Worm (Caenorhabditis elegans) whole organism, young adult: ENCODE data around the gene aakg-5.
A peak's percentile ranks its signal among the peaks of the same experiment; 100 is the strongest.

ENCODE experiments used
- B0035.1 ChIP-seq: sonication (generic microtip); optimal IDR thresholded peaks from 2 replicates; lab custom pipeline; 2016; ENCODE audit warnings: missing genetic modification characterization, mild to moderate bottlenecking, missing compliant biosample characterization, missing genotype, missing genetic modification reagents
- B0336.3 ChIP-seq: fragments of 200-800 bp; sonication (Bioruptor generic); IDR thresholded peaks from 2 replicates; pipeline ENCODE4 v1.3.6; 2022; ENCODE audit warnings: missing genetic modification characterization, missing compliant biosample characterization
- C17E4.6 ChIP-seq: fragments of 200-800 bp; sonication (Bioruptor generic); IDR thresholded peaks from 2 replicates; pipeline ENCODE4 v1.3.6; 2022; ENCODE audit warnings: missing genetic modification reagents, missing genetic modification characterization, missing compliant biosample characterization
- D2030.7 ChIP-seq: fragments of 200-800 bp; sonication (Bioruptor generic); IDR thresholded peaks from 2 replicates; pipeline ENCODE4 v1.3.6; 2022; ENCODE audit warnings: missing genetic modification reagents, missing genetic modification characterization, missing compliant biosample characterization
- F22D6.2 ChIP-seq: sonication (generic microtip); optimal IDR thresholded peaks from 2 replicates; lab custom pipeline; 2016; ENCODE audit warnings: mild to moderate bottlenecking, missing genetic modification characterization, missing compliant biosample characterization
- F33H1.4 ChIP-seq: fragments of 200-800 bp; sonication (Bioruptor generic); IDR thresholded peaks from 2 replicates; pipeline ENCODE4 v1.3.6; 2022; ENCODE audit warnings: missing genetic modification reagents, missing genetic modification characterization, missing compliant biosample characterization
- F37B4.10 ChIP-seq: fragments of 200-800 bp; sonication (Bioruptor generic); IDR thresholded peaks from 2 replicates; pipeline ENCODE4 v1.3.6; 2022; ENCODE audit warnings: missing genetic modification characterization, missing compliant biosample characterization
- F52B5.7 ChIP-seq: sonication (generic microtip); optimal IDR thresholded peaks from 2 replicates; lab custom pipeline; 2016; ENCODE audit warnings: mild to moderate bottlenecking, missing genetic modification characterization, missing compliant biosample characterization
- F55B11.4 ChIP-seq: sonication (generic microtip); optimal IDR thresholded peaks from 2 replicates; lab custom pipeline; 2016; ENCODE audit warnings: missing compliant biosample characterization, missing genetic modification characterization, borderline replicate concordance; ENCODE audit not compliant: insufficient read depth
- F57C9.4 ChIP-seq: sonication (generic microtip); optimal IDR thresholded peaks from 2 replicates; lab custom pipeline; 2017; ENCODE audit warnings: mild to moderate bottlenecking, missing genetic modification characterization, missing compliant biosample characterization
- K12H6.12 ChIP-seq: fragments of 200-800 bp; sonication (Bioruptor generic); optimal IDR thresholded peaks from 2 replicates; lab custom pipeline; 2018; ENCODE audit warnings: mild to moderate bottlenecking, missing genetic modification characterization, missing compliant biosample characterization
- T26A5.8 ChIP-seq: sonication (generic microtip); optimal IDR thresholded peaks from 2 replicates; lab custom pipeline; 2016; ENCODE audit warnings: missing genetic modification characterization, missing compliant biosample characterization
- Y56A3A.18 ChIP-seq: fragments of 200-800 bp; sonication (Bioruptor generic); IDR thresholded peaks from 2 replicates; pipeline ENCODE4 v1.3.6; 2022; ENCODE audit warnings: missing genetic modification reagents, missing genetic modification characterization, missing compliant biosample characterization
- Y79H2A.3 ChIP-seq: fragments of 200-800 bp; sonication (Bioruptor generic); conservative IDR thresholded peaks from 2 replicates; pipeline ENCODE4 v1.3.6; 2022; ENCODE audit warnings: missing genetic modification reagents, missing genetic modification characterization, missing compliant biosample characterization
- ZK185.1 ChIP-seq: sonication (generic microtip); optimal IDR thresholded peaks from 2 replicates; lab custom pipeline; 2016; ENCODE audit warnings: mild to moderate bottlenecking, missing genetic modification characterization, missing compliant biosample characterization; ENCODE audit not compliant: poor library complexity, severe bottlenecking
- akir-1 ChIP-seq: fragments of 200-800 bp; sonication (Bioruptor generic); optimal IDR thresholded peaks from 2 replicates; lab custom pipeline; 2018; ENCODE audit warnings: mild to moderate bottlenecking, missing genetic modification characterization, moderate library complexity, missing compliant biosample characterization
- ama-1 ChIP-seq, 3 experiments: fragments of 150-350 bp in 1 of 3; sonication (generic microtip) in 2 of 3; optimal IDR thresholded peaks; 2 replicates each; lab custom pipeline; 2014 to 2018; ENCODE audit warnings: missing biosample characterization in 2 of 3, missing genetic modification characterization in 2 of 3, missing genetic modification reagents in 2 of 3
- aptf-3 ChIP-seq: fragments of 200-800 bp; sonication (Bioruptor generic); IDR thresholded peaks from 2 replicates; pipeline ENCODE4 v1.3.6; 2022; ENCODE audit warnings: missing genetic modification characterization, missing compliant biosample characterization
- athp-1 ChIP-seq: sonication (generic microtip); optimal IDR thresholded peaks from 2 replicates; lab custom pipeline; 2017; ENCODE audit warnings: mild to moderate bottlenecking, missing genetic modification characterization, missing compliant biosample characterization
- attf-6 ChIP-seq: fragments of 200-800 bp; sonication (Bioruptor generic); IDR thresholded peaks from 2 replicates; pipeline ENCODE4 v1.3.6; 2022; ENCODE audit warnings: missing genetic modification reagents, missing genetic modification characterization, missing compliant biosample characterization
- ccch-3 ChIP-seq: fragments of 200-800 bp; sonication (Bioruptor generic); optimal IDR thresholded peaks from 2 replicates; lab custom pipeline; 2018; ENCODE audit warnings: mild to moderate bottlenecking, missing genetic modification characterization, missing compliant biosample characterization
- cebp-2 ChIP-seq: fragments of 200-800 bp; sonication (Bioruptor generic); IDR thresholded peaks from 2 replicates; pipeline ENCODE4 v1.3.6; 2022; ENCODE audit warnings: missing genetic modification characterization, missing compliant biosample characterization
- ceh-27 ChIP-seq: fragments of 200-800 bp; sonication (Bioruptor generic); optimal IDR thresholded peaks from 2 replicates; lab custom pipeline; 2018; ENCODE audit warnings: mild to moderate bottlenecking, missing genetic modification characterization, moderate library complexity, missing compliant biosample characterization
- ceh-40 ChIP-seq: fragments of 200-800 bp; sonication (Bioruptor generic); IDR thresholded peaks from 2 replicates; pipeline ENCODE4 v1.3.6; 2022; ENCODE audit warnings: missing genetic modification characterization, missing compliant biosample characterization
- ceh-58 ChIP-seq: fragments of 200-800 bp; sonication (Bioruptor generic); IDR thresholded peaks from 2 replicates; pipeline ENCODE4 v1.3.6; 2022; ENCODE audit warnings: missing genetic modification characterization, missing compliant biosample characterization
- dox-1 ChIP-seq: fragments of 200-800 bp; sonication (Bioruptor generic); IDR thresholded peaks from 2 replicates; pipeline ENCODE4 v1.3.6; 2022; ENCODE audit warnings: missing genetic modification reagents, missing genetic modification characterization, missing compliant biosample characterization
- dpl-1 ChIP-seq: fragments of 150-350 bp; optimal IDR thresholded peaks from 2 replicates; lab custom pipeline; 2014; ENCODE audit warnings: missing biosample characterization, missing genetic modification reagents, missing genetic modification characterization
- egl-44 ChIP-seq: fragments of 200-800 bp; sonication (Bioruptor generic); IDR thresholded peaks from 2 replicates; pipeline ENCODE4 v1.3.6; 2022; ENCODE audit warnings: missing genetic modification reagents, missing genetic modification characterization, missing compliant biosample characterization
- fkh-3 ChIP-seq: sonication (generic microtip); optimal IDR thresholded peaks from 2 replicates; lab custom pipeline; 2016; ENCODE audit warnings: mild to moderate bottlenecking, missing genetic modification characterization, missing compliant biosample characterization
- gei-17 ChIP-seq: fragments of 200-800 bp; sonication (Bioruptor generic); optimal IDR thresholded peaks from 2 replicates; lab custom pipeline; 2018; ENCODE audit warnings: mild to moderate bottlenecking, missing genetic modification characterization, missing compliant biosample characterization
- hrde-1 ChIP-seq: sonication (generic microtip); optimal IDR thresholded peaks from 2 replicates; lab custom pipeline; 2016; ENCODE audit warnings: missing genetic modification characterization, mild to moderate bottlenecking, missing compliant biosample characterization, moderate library complexity, missing genotype, missing genetic modification reagents, borderline replicate concordance
- lag-1 ChIP-seq: fragments of 200-800 bp; sonication (Bioruptor generic); IDR thresholded peaks from 2 replicates; pipeline ENCODE4 v1.3.6; 2022; ENCODE audit warnings: missing genetic modification reagents, missing genetic modification characterization, missing compliant biosample characterization
- lin-26 ChIP-seq: fragments of 200-800 bp; sonication (Bioruptor generic); IDR thresholded peaks from 2 replicates; pipeline ENCODE4 v1.3.6; 2022; ENCODE audit warnings: missing genetic modification reagents, missing genetic modification characterization, missing compliant biosample characterization
- lin-35 ChIP-seq, 3 experiments: fragments of 150-350 bp in 2 of 3; sonication (generic microtip) in 1 of 3; optimal IDR thresholded peaks; 2 replicates each; lab custom pipeline; 2014 to 2018; ENCODE audit warnings: missing biosample characterization in 3 of 3, missing genetic modification characterization in 3 of 3, missing genetic modification reagents in 3 of 3
- lin-54 ChIP-seq: fragments of 200-800 bp; sonication (Bioruptor generic); optimal IDR thresholded peaks from 2 replicates; lab custom pipeline; 2018; ENCODE audit warnings: mild to moderate bottlenecking, missing genetic modification characterization, missing compliant biosample characterization
- lsy-27 ChIP-seq: sonication (generic microtip); optimal IDR thresholded peaks from 2 replicates; lab custom pipeline; 2017; ENCODE audit warnings: missing genetic modification characterization, mild to moderate bottlenecking, missing compliant biosample characterization, antibody characterized with exemption, missing genotype, borderline replicate concordance; ENCODE audit not compliant: insufficient read depth
- mes-4 ChIP-seq: sonication (generic microtip); optimal IDR thresholded peaks from 2 replicates; lab custom pipeline; 2016; ENCODE audit warnings: missing genotype, missing genetic modification characterization, missing compliant biosample characterization
- nfya-2 ChIP-seq: fragments of 200-800 bp; sonication (Bioruptor generic); IDR thresholded peaks from 2 replicates; pipeline ENCODE4 v1.3.6; 2022; ENCODE audit warnings: missing genetic modification reagents, missing genetic modification characterization, missing compliant biosample characterization
- nhr-27 ChIP-seq: fragments of 200-800 bp; sonication (Bioruptor generic); optimal IDR thresholded peaks from 2 replicates; lab custom pipeline; 2018; ENCODE audit warnings: mild to moderate bottlenecking, missing genetic modification characterization, moderate library complexity, missing compliant biosample characterization
- nhr-90 ChIP-seq: sonication (generic microtip); optimal IDR thresholded peaks from 2 replicates; lab custom pipeline; 2016; ENCODE audit warnings: missing genotype, mild to moderate bottlenecking, missing genetic modification characterization, missing compliant biosample characterization
- pha-4 ChIP-seq: fragments of 150-350 bp; sonication (generic microtip); optimal IDR thresholded peaks from 2 replicates; lab custom pipeline; 2014; ENCODE audit warnings: missing biosample characterization, missing genetic modification reagents, missing genetic modification characterization
- rec-8 ChIP-seq, 2 experiments: sonication (generic microtip); optimal IDR thresholded peaks; 2 replicates each; lab custom pipeline; 2016; ENCODE audit warnings: mild to moderate bottlenecking in 2 of 2, missing genetic modification characterization in 2 of 2, missing genetic modification reagents in 2 of 2, missing genotype in 2 of 2, missing biosample characterization in 1 of 2, missing compliant biosample characterization in 1 of 2, moderate library complexity in 1 of 2
- sdz-38 ChIP-seq: sonication (generic microtip); optimal IDR thresholded peaks from 2 replicates; lab custom pipeline; 2016; ENCODE audit warnings: missing genotype, missing genetic modification characterization, missing compliant biosample characterization
- snpc-1.1 ChIP-seq: sonication (generic microtip); optimal IDR thresholded peaks from 2 replicates; lab custom pipeline; 2017; ENCODE audit warnings: missing genetic modification characterization, mild to moderate bottlenecking, missing compliant biosample characterization, antibody characterized with exemption, moderate library complexity, missing genotype, missing genetic modification reagents; ENCODE audit not compliant: insufficient read depth
- sptf-2 ChIP-seq: fragments of 200-800 bp; sonication (Bioruptor generic); optimal IDR thresholded peaks from 2 replicates; lab custom pipeline; 2018; ENCODE audit warnings: mild to moderate bottlenecking, missing genetic modification characterization, missing compliant biosample characterization
- unc-130 ChIP-seq: sonication (generic microtip); optimal IDR thresholded peaks from 2 replicates; lab custom pipeline; 2016; ENCODE audit warnings: missing genetic modification reagents, missing genetic modification characterization, missing compliant biosample characterization
- xnd-1 ChIP-seq: sonication (generic microtip); optimal IDR thresholded peaks from 2 replicates; lab custom pipeline; 2016; ENCODE audit warnings: missing genotype, missing genetic modification reagents, missing genetic modification characterization, missing compliant biosample characterization
- zfh-2 ChIP-seq: fragments of 200-800 bp; sonication (Bioruptor generic); conservative IDR thresholded peaks from 2 replicates; pipeline ENCODE4 v1.3.6; 2022; ENCODE audit warnings: missing genetic modification reagents, missing genetic modification characterization, missing compliant biosample characterization

aakg-5 gene

ce11 chrII:9940430-9940829 is 34.5 kb downstream of the aakg-5 start, which contains the start of gene ufd-3 (continued):
- no peak for TF ChIP-seq ceh-58
- TF ChIP-seq hrde-1 (tag; lab: Kevin White, UChicago): peak; percentile 15
- no peak for TF ChIP-seq sdz-38
- TF ChIP-seq F37B4.10 (GFP tag; lab: Robert Waterston, UW): no peak
- 0 out of 2 replicates have a peak, but pooled peaks have one; percentile 36 for TF ChIP-seq C17E4.6
- TF ChIP-seq unc-130 (GFP tag; lab: Kevin White, UChicago): peak; percentile 90
- TF ChIP-seq cebp-2 (GFP tag; lab: Robert Waterston, UW): no peak
- 0 out of 2 replicates have a peak, but pooled peaks have one; percentile 45 for TF ChIP-seq nfya-2 (GFP tag; lab: Robert Waterston, UW)
- no peak for TF ChIP-seq T26A5.8
- TF ChIP-seq attf-6 (GFP tag; lab: Robert Waterston, UW): 0 out of 2 replicates have a peak, but pooled peaks have one; percentile 22
- no peak for TF ChIP-seq nhr-90 (tag; lab: Kevin White, UChicago)
- TF ChIP-seq lin-26 (GFP tag; lab: Robert Waterston, UW): no peak
- 0 out of 2 replicates have a peak, but pooled peaks have one; percentile 9 for TF ChIP-seq Y79H2A.3 (GFP tag; lab: Robert Waterston, UW)
- TF ChIP-seq F57C9.4 (tag; lab: Kevin White, UChicago): peak; percentile 55
- TF ChIP-seq rec-8 (tag; optimal IDR thresholded peaks at IDR 0.05; lab: Kevin White, UChicago): peak; percentile 43 to 73
- TF ChIP-seq K12H6.12 (tag; lab: Kevin White, UChicago): peak; percentile 72
- no peak for TF ChIP-seq sptf-2 (GFP tag; lab: Kevin White, UChicago)
- no peak for TF ChIP-seq ama-1 (optimal IDR thresholded peaks at IDR 0.05; lab: Kevin White, UChicago)
- TF ChIP-seq ama-1 (GFP tag; optimal IDR thresholded peaks at IDR 0.05; lab: Kevin White, UChicago): no peak
- TF ChIP-seq fkh-3 (tag; lab: Kevin White, UChicago): no peak
- no peak for TF ChIP-seq aptf-3 (GFP tag; lab: Robert Waterston, UW)
- peak; percentile 40 to 96 (median 44) for TF ChIP-seq lin-35 (GFP tag; optimal IDR thresholded peaks at IDR 0.05; lab: Kevin White, UChicago)
- peak; percentile 53 for TF ChIP-seq xnd-1 (tag; lab: Kevin White, UChicago)
- peak; percentile 72 for TF ChIP-seq ccch-3
- TF ChIP-seq B0035.1 (tag; lab: Kevin White, UChicago): peak; percentile 58
- TF ChIP-seq F52B5.7 (tag; lab: Kevin White, UChicago): no peak
- TF ChIP-seq F33H1.4 (GFP tag; lab: Robert Waterston, UW): peak; percentile 43; the same call in 1 of the 2 replicates
- peak; percentile 72 for TF ChIP-seq dox-1
- TF ChIP-seq snpc-1.1 (tag; lab: Kevin White, UChicago): no peak
- peak; percentile 64 for TF ChIP-seq athp-1 (tag; lab: Kevin White, UChicago)
- no peak for TF ChIP-seq Y56A3A.18 (GFP tag; lab: Robert Waterston, UW)

DNA sequence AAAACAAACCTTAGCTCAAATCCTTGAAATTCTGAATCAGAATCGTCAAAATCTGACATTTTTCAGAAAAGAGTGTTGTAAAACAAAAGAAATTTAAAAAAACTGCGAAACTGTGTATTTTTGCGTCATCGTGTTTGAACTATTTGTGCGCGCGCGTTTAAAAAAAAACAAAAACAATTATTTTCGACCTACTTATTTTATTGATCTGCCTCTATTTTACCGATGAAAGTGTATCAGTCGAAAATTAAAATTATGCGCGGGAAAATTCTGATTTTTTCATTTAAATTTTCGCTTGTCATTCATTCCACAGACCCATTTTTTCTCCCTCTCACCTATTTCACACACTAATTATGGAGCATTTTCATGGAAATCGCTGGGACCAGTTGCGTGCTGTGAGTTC is 36.0 kb downstream of the aakg-5 start, which contains the start of the genes C05C10.7 and C05C10.5:
Gene C05C10.7, minus strand, starts transcription at position 95 of the 400 bp plus-strand sequence.
Gene C05C10.5, plus strand, starts transcription at position 164 of the 400 bp plus-strand sequence.
- TF ChIP-seq ceh-27: no peak
- TF ChIP-seq ceh-40 (GFP tag; lab: Robert Waterston, UW): no peak
- no peak for TF ChIP-seq lsy-27
- TF ChIP-seq F22D6.2 (tag; lab: Kevin White, UChicago): no peak
- peak; percentile 84 for TF ChIP-seq dpl-1
- TF ChIP-seq lag-1 (GFP tag; lab: Robert Waterston, UW): no peak
- no peak for TF ChIP-seq mes-4 (tag; lab: Kevin White, UChicago)
- no peak for TF ChIP-seq hrde-1 (tag; lab: Kevin White, UChicago)
- TF ChIP-seq B0336.3 (GFP tag; lab: Robert Waterston, UW): peak; percentile 74; the same call in 1 of the 2 replicates
- peak; percentile 90 for TF ChIP-seq D2030.7
- TF ChIP-seq lin-54 (GFP tag; lab: Kevin White, UChicago): peak; percentile 90
- no peak for TF ChIP-seq akir-1
- TF ChIP-seq F52B5.7 (tag; lab: Kevin White, UChicago): no peak
- TF ChIP-seq F55B11.4 (tag; lab: Kevin White, UChicago): no peak
- TF ChIP-seq egl-44 (GFP tag; lab: Robert Waterston, UW): no peak
- TF ChIP-seq nhr-27 (tag; lab: Kevin White, UChicago): no peak
- TF ChIP-seq pha-4 (tag; lab: Kevin White, UChicago): no peak
- no peak for TF ChIP-seq gei-17 (GFP tag; lab: Kevin White, UChicago)
- no peak for TF ChIP-seq ZK185.1 (tag; lab: Kevin White, UChicago)
- no peak for TF ChIP-seq zfh-2 (GFP tag; lab: Robert Waterston, UW)
